Worm (Caenorhabditis elegans) whole organism, young adult: ENCODE results near the gene epg-9.

Experiments
- D2030.7 ChIP-seq: fragments of 200-800 bp; sonication (Bioruptor generic); IDR thresholded peaks from 2 replicates; pipeline ENCODE4 v1.3.6; 2022; ENCODE audit warnings: missing genetic modification reagents, missing genetic modification characterization, missing compliant biosample characterization
- F23B12.7 ChIP-seq: sonication (generic microtip); optimal IDR thresholded peaks from 2 replicates; lab custom pipeline; 2017; ENCODE audit warnings: missing genetic modification characterization, mild to moderate bottlenecking, missing compliant biosample characterization, antibody characterized with exemption, moderate library complexity; ENCODE audit not compliant: insufficient read depth
- F33H1.4 ChIP-seq: fragments of 200-800 bp; sonication (Bioruptor generic); IDR thresholded peaks from 2 replicates; pipeline ENCODE4 v1.3.6; 2022; ENCODE audit warnings: missing genetic modification reagents, missing genetic modification characterization, missing compliant biosample characterization
- F57A8.1 ChIP-seq: fragments of 200-800 bp; sonication (Bioruptor generic); optimal IDR thresholded peaks from 2 replicates; lab custom pipeline; 2018; ENCODE audit warnings: mild to moderate bottlenecking, missing genetic modification characterization, moderate library complexity, missing compliant biosample characterization
- K11D2.4 ChIP-seq: fragments of 200-800 bp; sonication (Bioruptor generic); IDR thresholded peaks from 2 replicates; pipeline ENCODE4 v1.3.6; 2022; ENCODE audit warnings: missing genetic modification reagents, missing genetic modification characterization, missing compliant biosample characterization
- K12H6.12 ChIP-seq: fragments of 200-800 bp; sonication (Bioruptor generic); optimal IDR thresholded peaks from 2 replicates; lab custom pipeline; 2018; ENCODE audit warnings: mild to moderate bottlenecking, missing genetic modification characterization, missing compliant biosample characterization
- Y56A3A.18 ChIP-seq: fragments of 200-800 bp; sonication (Bioruptor generic); IDR thresholded peaks from 2 replicates; pipeline ENCODE4 v1.3.6; 2022; ENCODE audit warnings: missing genetic modification reagents, missing genetic modification characterization, missing compliant biosample characterization
- Y67H2A.10 ChIP-seq: fragments of 200-800 bp; sonication (Bioruptor generic); conservative IDR thresholded peaks from 2 replicates; pipeline ENCODE4 v1.3.6; 2022; ENCODE audit warnings: missing genetic modification reagents, missing genetic modification characterization, missing compliant biosample characterization
- Y95B8A.8 ChIP-seq: fragments of 200-800 bp; sonication (Bioruptor generic); IDR thresholded peaks from 2 replicates; pipeline ENCODE4 v1.3.6; 2022; ENCODE audit warnings: missing genetic modification reagents, missing genetic modification characterization, missing compliant biosample characterization
- ama-1 ChIP-seq, 3 experiments: fragments of 150-350 bp in 1 of 3; sonication (generic microtip) in 2 of 3; optimal IDR thresholded peaks; 2 replicates each; lab custom pipeline; 2014 to 2018; ENCODE audit warnings: missing biosample characterization in 2 of 3, missing genetic modification characterization in 2 of 3, missing genetic modification reagents in 2 of 3
- aptf-3 ChIP-seq: fragments of 200-800 bp; sonication (Bioruptor generic); IDR thresholded peaks from 2 replicates; pipeline ENCODE4 v1.3.6; 2022; ENCODE audit warnings: missing genetic modification characterization, missing compliant biosample characterization
- ceh-58 ChIP-seq: fragments of 200-800 bp; sonication (Bioruptor generic); IDR thresholded peaks from 2 replicates; pipeline ENCODE4 v1.3.6; 2022; ENCODE audit warnings: missing genetic modification characterization, missing compliant biosample characterization
- ceh-91 ChIP-seq: fragments of 200-800 bp; sonication (Bioruptor generic); IDR thresholded peaks from 2 replicates; pipeline ENCODE4 v1.3.6; 2022; ENCODE audit warnings: missing genetic modification reagents, missing genetic modification characterization, missing compliant biosample characterization
- dox-1 ChIP-seq: fragments of 200-800 bp; sonication (Bioruptor generic); IDR thresholded peaks from 2 replicates; pipeline ENCODE4 v1.3.6; 2022; ENCODE audit warnings: missing genetic modification reagents, missing genetic modification characterization, missing compliant biosample characterization
- efl-1 ChIP-seq: fragments of 150-350 bp; optimal IDR thresholded peaks from 2 replicates; lab custom pipeline; 2014; ENCODE audit warnings: missing biosample characterization, missing genetic modification reagents, missing genetic modification characterization
- egl-44 ChIP-seq: fragments of 200-800 bp; sonication (Bioruptor generic); IDR thresholded peaks from 2 replicates; pipeline ENCODE4 v1.3.6; 2022; ENCODE audit warnings: missing genetic modification reagents, missing genetic modification characterization, missing compliant biosample characterization
- egrh-3 ChIP-seq: fragments of 200-800 bp; sonication (Bioruptor generic); IDR thresholded peaks from 2 replicates; pipeline ENCODE4 v1.3.6; 2022; ENCODE audit warnings: missing genetic modification reagents, missing genetic modification characterization, missing compliant biosample characterization
- hmg-20 ChIP-seq: fragments of 200-800 bp; sonication (Bioruptor generic); IDR thresholded peaks from 2 replicates; pipeline ENCODE4 v1.3.6; 2022; ENCODE audit warnings: missing genetic modification reagents, missing genetic modification characterization, missing compliant biosample characterization
- hrde-1 ChIP-seq: sonication (generic microtip); optimal IDR thresholded peaks from 2 replicates; lab custom pipeline; 2016; ENCODE audit warnings: missing genetic modification characterization, mild to moderate bottlenecking, missing compliant biosample characterization, moderate library complexity, missing genotype, missing genetic modification reagents, borderline replicate concordance
- lin-26 ChIP-seq: fragments of 200-800 bp; sonication (Bioruptor generic); IDR thresholded peaks from 2 replicates; pipeline ENCODE4 v1.3.6; 2022; ENCODE audit warnings: missing genetic modification reagents, missing genetic modification characterization, missing compliant biosample characterization
- lin-40 ChIP-seq: sonication (generic microtip); optimal IDR thresholded peaks from 2 replicates; lab custom pipeline; 2016; ENCODE audit warnings: missing genetic modification characterization, mild to moderate bottlenecking, missing compliant biosample characterization, missing genotype, missing genetic modification reagents
- lin-54 ChIP-seq: fragments of 200-800 bp; sonication (Bioruptor generic); optimal IDR thresholded peaks from 2 replicates; lab custom pipeline; 2018; ENCODE audit warnings: mild to moderate bottlenecking, missing genetic modification characterization, missing compliant biosample characterization
- lir-1 ChIP-seq: fragments of 200-800 bp; sonication (Bioruptor generic); conservative IDR thresholded peaks from 2 replicates; pipeline ENCODE4 v1.3.6; 2022; ENCODE audit warnings: missing genetic modification reagents, missing genetic modification characterization, missing compliant biosample characterization
- lsy-27 ChIP-seq: sonication (generic microtip); optimal IDR thresholded peaks from 2 replicates; lab custom pipeline; 2017; ENCODE audit warnings: missing genetic modification characterization, mild to moderate bottlenecking, missing compliant biosample characterization, antibody characterized with exemption, missing genotype, borderline replicate concordance; ENCODE audit not compliant: insufficient read depth
- madf-3 ChIP-seq: fragments of 200-800 bp; sonication (Bioruptor generic); IDR thresholded peaks from 2 replicates; pipeline ENCODE4 v1.3.6; 2022; ENCODE audit warnings: missing genetic modification reagents, missing genetic modification characterization, missing compliant biosample characterization
- madf-6 ChIP-seq: fragments of 200-800 bp; sonication (Bioruptor generic); IDR thresholded peaks from 2 replicates; pipeline ENCODE4 v1.3.6; 2022; ENCODE audit warnings: missing genetic modification reagents, missing genetic modification characterization, missing compliant biosample characterization
- mcd-1 ChIP-seq: fragments of 200-800 bp; sonication (Bioruptor generic); IDR thresholded peaks from 2 replicates; pipeline ENCODE4 v1.3.6; 2022; ENCODE audit warnings: missing genetic modification reagents, missing genetic modification characterization, missing compliant biosample characterization
- mes-4 ChIP-seq: sonication (generic microtip); optimal IDR thresholded peaks from 2 replicates; lab custom pipeline; 2016; ENCODE audit warnings: missing genotype, missing genetic modification characterization, missing compliant biosample characterization
- nfya-1 ChIP-seq: sonication (generic microtip); optimal IDR thresholded peaks from 2 replicates; lab custom pipeline; 2017; ENCODE audit warnings: antibody characterized with exemption, missing compliant biosample characterization, missing genetic modification characterization, borderline replicate concordance; ENCODE audit not compliant: insufficient read depth
- nfyb-1 ChIP-seq: fragments of 200-800 bp; sonication (Bioruptor generic); IDR thresholded peaks from 2 replicates; pipeline ENCODE4 v1.3.6; 2022; ENCODE audit warnings: missing genetic modification reagents, missing genetic modification characterization, missing compliant biosample characterization
- nhr-27 ChIP-seq: fragments of 200-800 bp; sonication (Bioruptor generic); optimal IDR thresholded peaks from 2 replicates; lab custom pipeline; 2018; ENCODE audit warnings: mild to moderate bottlenecking, missing genetic modification characterization, moderate library complexity, missing compliant biosample characterization
- rcor-1 ChIP-seq: fragments of 200-800 bp; sonication (Bioruptor generic); IDR thresholded peaks from 2 replicates; pipeline ENCODE4 v1.3.6; 2022; ENCODE audit warnings: missing genetic modification reagents, missing genetic modification characterization, missing compliant biosample characterization
- repo-1 ChIP-seq: sonication (generic microtip); optimal IDR thresholded peaks from 2 replicates; lab custom pipeline; 2017; ENCODE audit warnings: mild to moderate bottlenecking, missing genetic modification characterization, missing compliant biosample characterization
- snpc-1.3 ChIP-seq: sonication (generic microtip); optimal IDR thresholded peaks from 2 replicates; lab custom pipeline; 2017; ENCODE audit warnings: missing genetic modification characterization, mild to moderate bottlenecking, missing compliant biosample characterization, antibody characterized with exemption, moderate library complexity, missing genotype, missing genetic modification reagents; ENCODE audit not compliant: insufficient read depth
- somi-1 ChIP-seq: fragments of 200-800 bp; sonication (Bioruptor generic); optimal IDR thresholded peaks from 2 replicates; lab custom pipeline; 2018; ENCODE audit warnings: mild to moderate bottlenecking, missing genetic modification characterization, missing compliant biosample characterization
- tlf-1 ChIP-seq: fragments of 200-800 bp; sonication (Bioruptor generic); optimal IDR thresholded peaks from 2 replicates; lab custom pipeline; 2018; ENCODE audit warnings: mild to moderate bottlenecking, missing genetic modification characterization, missing compliant biosample characterization
- unc-62 ChIP-seq: fragments of 150-350 bp; optimal IDR thresholded peaks from 2 replicates; lab custom pipeline; 2014; ENCODE audit warnings: missing biosample characterization, missing genetic modification reagents, missing genetic modification characterization
- zfh-2 ChIP-seq: fragments of 200-800 bp; sonication (Bioruptor generic); conservative IDR thresholded peaks from 2 replicates; pipeline ENCODE4 v1.3.6; 2022; ENCODE audit warnings: missing genetic modification reagents, missing genetic modification characterization, missing compliant biosample characterization

epg-9 gene

ce11 chrIV:2552276-2552675 lies 48.7 kb upstream of the epg-9 start:
- TF ChIP-seq zfh-2 (GFP tag; lab: Robert Waterston, UW) (no peak), madf-6 (GFP tag; lab: Robert Waterston, UW) (no peak), somi-1 (no peak)

ce11 chrIV:2552855-2553254 lies 48.1 kb upstream of the epg-9 start:
- TF ChIP-seq F33H1.4 (GFP tag; lab: Robert Waterston, UW), result no peak
- no peak for TF ChIP-seq D2030.7
- no peak for TF ChIP-seq nhr-27 (tag; lab: Kevin White, UChicago)
- TF ChIP-seq zfh-2 (GFP tag; lab: Robert Waterston, UW), result peak; percentile 80
- TF ChIP-seq rcor-1 (GFP tag; lab: Robert Waterston, UW), result no peak
- no peak for TF ChIP-seq hrde-1 (tag; lab: Kevin White, UChicago)
- peak; percentile 16; the same call in 1 of the 2 replicates for TF ChIP-seq egrh-3 (GFP tag; lab: Robert Waterston, UW)
- TF ChIP-seq K12H6.12 (tag; lab: Kevin White, UChicago), result no peak
- no peak for TF ChIP-seq lir-1
- no peak for TF ChIP-seq nfya-1 (tag; lab: Kevin White, UChicago)
- no peak for TF ChIP-seq F23B12.7 (tag; lab: Kevin White, UChicago)
- TF ChIP-seq ama-1 (optimal IDR thresholded peaks at IDR 0.05; lab: Kevin White, UChicago), result no peak
- TF ChIP-seq ama-1 (GFP tag; optimal IDR thresholded peaks at IDR 0.05; lab: Kevin White, UChicago), result no peak

DNA sequence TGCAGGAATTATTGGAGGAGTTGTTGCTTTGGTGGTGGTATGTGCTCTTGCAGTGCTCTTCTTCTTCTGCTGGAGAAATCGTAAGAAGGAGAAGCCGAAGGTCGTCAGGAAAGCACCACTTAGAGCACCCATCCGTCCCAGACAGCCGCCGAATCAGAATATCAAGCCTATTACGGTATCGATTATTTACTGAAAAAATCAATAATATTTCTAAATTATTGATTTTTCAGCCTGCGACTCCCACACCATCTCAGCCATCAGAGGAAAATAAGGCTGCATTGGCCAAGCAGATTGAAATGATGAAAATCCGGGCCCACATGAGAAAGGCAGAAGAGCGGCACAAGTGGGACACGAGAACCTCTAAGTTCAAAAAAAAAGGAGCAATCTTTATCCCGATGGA lies 44.7 kb upstream of the epg-9 start:
- no peak for TF ChIP-seq Y95B8A.8 (GFP tag; lab: Robert Waterston, UW)
- no peak for TF ChIP-seq K12H6.12 (tag; lab: Kevin White, UChicago)
- no peak for TF ChIP-seq Y67H2A.10 (GFP tag; lab: Robert Waterston, UW)
- no peak for TF ChIP-seq aptf-3 (GFP tag; lab: Robert Waterston, UW)
- TF ChIP-seq snpc-1.3 (tag; lab: Kevin White, UChicago), result no peak

ce11 chrIV:2561358-2561757 lies 39.6 kb upstream of the epg-9 start, which contains the start of gene Y69A2AR.46:
TSS of gene Y69A2AR.46 (plus strand) at chrIV:2561658.
- TF ChIP-seq lin-40 (tag; lab: Kevin White, UChicago) (no peak), ceh-58 (no peak), lin-26 (GFP tag; lab: Robert Waterston, UW) (no peak), F23B12.7 (tag; lab: Kevin White, UChicago) (no peak), tlf-1 (GFP tag; lab: Kevin White, UChicago) (no peak), zfh-2 (GFP tag; lab: Robert Waterston, UW) (no peak), ceh-91 (GFP tag; lab: Robert Waterston, UW) (no peak), efl-1 (GFP tag; lab: Kevin White, UChicago) (no peak), lsy-27 (tag; lab: Kevin White, UChicago) (no peak)

DNA sequence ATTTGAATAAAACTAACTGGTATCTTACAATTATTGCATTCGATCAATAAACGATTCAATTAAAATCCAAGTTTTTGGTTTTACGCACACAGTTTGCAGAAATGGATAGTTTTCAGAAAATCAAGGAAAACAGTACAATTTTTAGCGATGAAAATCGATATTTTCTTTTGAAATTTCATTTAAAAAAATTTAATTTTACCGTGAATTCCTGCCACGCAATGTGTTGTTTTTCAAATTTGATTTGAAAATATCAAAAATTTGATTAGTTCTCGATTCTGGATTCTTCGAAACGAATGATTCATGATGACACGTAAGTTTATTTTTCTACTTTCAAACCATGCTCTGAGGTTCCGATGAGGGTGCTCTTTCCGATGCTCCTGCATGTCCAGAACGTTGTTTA lies 38.9 kb upstream of the epg-9 start, which contains the start of gene Y69A2AR.50:
Y69A2AR.50 (plus strand) TSS at position 301 of the 400 bp plus-strand sequence.
- TF ChIP-seq egl-44 (no peak), unc-62 (no peak), mcd-1 (GFP tag; lab: Robert Waterston, UW) (no peak), Y67H2A.10 (GFP tag; lab: Robert Waterston, UW) (no peak)

DNA sequence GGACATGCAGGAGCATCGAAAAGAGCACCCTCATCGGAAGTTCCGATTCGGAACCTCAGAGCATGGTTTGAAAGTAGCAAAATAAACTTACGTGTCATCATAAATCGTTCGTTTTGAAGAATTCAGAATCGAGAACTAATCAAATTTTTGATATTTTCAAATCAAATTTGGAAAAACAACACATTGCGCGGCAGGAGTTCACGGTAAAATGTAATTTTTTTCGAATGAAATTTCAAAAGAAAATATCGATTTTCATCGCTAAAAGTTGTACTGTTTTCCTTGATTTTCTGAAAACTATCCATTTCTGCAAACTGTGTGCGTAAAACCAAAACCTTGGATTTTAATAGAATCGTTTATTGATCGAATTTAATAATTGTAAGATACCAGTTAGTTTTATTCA lies 37.0 kb upstream of the epg-9 start, which contains the start of gene Y69A2AR.24:
Y69A2AR.24 (minus strand) TSS at position 101 of the 400 bp plus-strand sequence.
- TF ChIP-seq nfyb-1 (GFP tag; lab: Robert Waterston, UW) (no peak), mes-4 (tag; lab: Kevin White, UChicago) (no peak), lin-54 (GFP tag; lab: Kevin White, UChicago) (no peak), hmg-20 (no peak), Y56A3A.18 (GFP tag; lab: Robert Waterston, UW) (no peak), repo-1 (tag; lab: Kevin White, UChicago) (no peak), madf-3 (GFP tag; lab: Robert Waterston, UW) (no peak), F57A8.1 (GFP tag; lab: Kevin White, UChicago) (no peak), egrh-3 (GFP tag; lab: Robert Waterston, UW) (no peak), K11D2.4 (GFP tag; lab: Robert Waterston, UW) (no peak), dox-1 (no peak), ama-1 (optimal IDR thresholded peaks at IDR 0.05; lab: Kevin White, UChicago) (no peak), ama-1 (GFP tag; optimal IDR thresholded peaks at IDR 0.05; lab: Kevin White, UChicago) (no peak)
